Worm (Caenorhabditis elegans): ENCODE measurements around the gene C04G6.2.

Gene C04G6.2

ce11 chrII:5055129-5055666, 37.8 kb upstream of the C04G6.2 start, which contains the start of the genes ify-1 and rpl-22:
Gene ify-1 (minus strand): TSS chrII:5055179.
Gene rpl-22 (plus strand): TSS chrII:5055616.
- peak; percentile 88 for TF ChIP-seq dox-1 (GFP tag; IDR thresholded peaks at IDR 0.05)
- TF ChIP-seq lir-1 (GFP tag; conservative IDR thresholded peaks at IDR 0.05) = peak; percentile 39; the same call in 1 of the 2 replicates
- peak; percentile 79 for TF ChIP-seq lin-40 (tag; optimal IDR thresholded peaks at IDR 0.05)
- peak; percentile 92 for TF ChIP-seq ceh-27 (GFP tag; optimal IDR thresholded peaks at IDR 0.05)
- peak; percentile 56 for TF ChIP-seq madf-10 (tag; optimal IDR thresholded peaks at IDR 0.05)
- TF ChIP-seq sdz-38 (tag; optimal IDR thresholded peaks at IDR 0.05) = no peak
- peak; percentile 82 for TF ChIP-seq dpl-1 (GFP tag; optimal IDR thresholded peaks at IDR 0.05)
- TF ChIP-seq pha-4 (tag; optimal IDR thresholded peaks at IDR 0.05) = peak; percentile 54
- no peak for TF ChIP-seq hlh-26 (GFP tag; conservative IDR thresholded peaks at IDR 0.05)
- TF ChIP-seq Y53G8AR.9 (GFP tag; conservative IDR thresholded peaks at IDR 0.05) = peak; percentile 52; the same call in 1 of the 2 replicates
- peak; percentile 93 for TF ChIP-seq F49E8.2 (tag; optimal IDR thresholded peaks at IDR 0.05; ENCODE audit: insufficient read depth)
- TF ChIP-seq hmg-1.2 (GFP tag; IDR thresholded peaks at IDR 0.05) = peak; percentile 71
- TF ChIP-seq lin-54 (GFP tag; optimal IDR thresholded peaks at IDR 0.05) = peak; percentile 92
- peak; percentile 71 for TF ChIP-seq madf-8 (GFP tag; conservative IDR thresholded peaks at IDR 0.05)
- TF ChIP-seq lin-35 (GFP tag; optimal IDR thresholded peaks at IDR 0.05) = peak; percentile 8 to 91 (median 70)
- TF ChIP-seq snpc-1.1 (tag; optimal IDR thresholded peaks at IDR 0.05; ENCODE audit: insufficient read depth) = peak; percentile 81
- TF ChIP-seq tbp1 (GFP tag; optimal IDR thresholded peaks at IDR 0.05) = peak; percentile 73
- TF ChIP-seq lsy-27 (tag; optimal IDR thresholded peaks at IDR 0.05; ENCODE audit: borderline replicate concordance, insufficient read depth) = no peak
- TF ChIP-seq rcor-1 (GFP tag; IDR thresholded peaks at IDR 0.05) = peak; percentile 89
- TF ChIP-seq ceh-79 (tag; optimal IDR thresholded peaks at IDR 0.05) = no peak
- peak; percentile 79 for TF ChIP-seq F23B12.7 (tag; optimal IDR thresholded peaks at IDR 0.05; ENCODE audit: insufficient read depth)
- TF ChIP-seq ztf-22 (GFP tag; optimal IDR thresholded peaks at IDR 0.05) = no peak
- peak; percentile 90 for TF ChIP-seq ceh-100 (GFP tag; IDR thresholded peaks at IDR 0.05)
- TF ChIP-seq nfyb-1 (GFP tag; IDR thresholded peaks at IDR 0.05) = peak; percentile 77
- no peak for TF ChIP-seq nhr-179 (tag; optimal IDR thresholded peaks at IDR 0.05)
- no peak for TF ChIP-seq ztf-25 (GFP tag; IDR thresholded peaks at IDR 0.05)
- TF ChIP-seq hmg-20 (GFP tag; IDR thresholded peaks at IDR 0.05) = peak; percentile 48; the same call in 1 of the 2 replicates
- TF ChIP-seq mel-28 (tag; optimal IDR thresholded peaks at IDR 0.05; ENCODE audit: borderline replicate concordance) = no peak
- TF ChIP-seq him-1 (tag; optimal IDR thresholded peaks at IDR 0.05) = no peak
- TF ChIP-seq ekl-4 (GFP tag; IDR thresholded peaks at IDR 0.05) = peak; percentile 75
- TF ChIP-seq ztf-18 (tag; optimal IDR thresholded peaks at IDR 0.05) = peak; percentile 63
- TF ChIP-seq snpc-3.4 (tag; optimal IDR thresholded peaks at IDR 0.05) = peak; percentile 81
- peak; percentile 68; the same call in 1 of the 2 replicates for TF ChIP-seq B0336.3 (GFP tag; IDR thresholded peaks at IDR 0.05)
- TF ChIP-seq tlf-1 (GFP tag; optimal IDR thresholded peaks at IDR 0.05) = peak; percentile 85
- peak; percentile 80 for TF ChIP-seq efl-1 (GFP tag; optimal IDR thresholded peaks at IDR 0.05)
- no peak for TF ChIP-seq nfya-2 (GFP tag; IDR thresholded peaks at IDR 0.05)
- TF ChIP-seq B0019.2 (GFP tag; conservative IDR thresholded peaks at IDR 0.05) = 0 out of 2 replicates have a peak, but pooled peaks have one; percentile 38
- peak; percentile 86 for TF ChIP-seq attf-5 (GFP tag; optimal IDR thresholded peaks at IDR 0.05)
- TF ChIP-seq lag-1 (GFP tag; IDR thresholded peaks at IDR 0.05) = no peak
- no peak for TF ChIP-seq ceh-40 (GFP tag; IDR thresholded peaks at IDR 0.05)
- TF ChIP-seq xnd-1 (tag; optimal IDR thresholded peaks at IDR 0.05) = peak; percentile 52
- peak; percentile 94 for TF ChIP-seq madf-6 (GFP tag; IDR thresholded peaks at IDR 0.05)
- peak; percentile 90 for TF ChIP-seq ZK185.1 (tag; optimal IDR thresholded peaks at IDR 0.05; ENCODE audit: poor library complexity, severe bottlenecking)
- TF ChIP-seq bed-1 (GFP tag; IDR thresholded peaks at IDR 0.05) = no peak
- peak; percentile 56 for TF ChIP-seq K12H6.12 (tag; optimal IDR thresholded peaks at IDR 0.05)
- TF ChIP-seq ztf-26 (tag; optimal IDR thresholded peaks at IDR 0.05) = peak; percentile 26
- TF ChIP-seq bed-2 (GFP tag; IDR thresholded peaks at IDR 0.05) = no peak

All from whole organism, young adult.